Worm (Caenorhabditis elegans) whole organism, young adult: ENCODE results near the gene nep-21.

Experiments
- B0336.3 ChIP-seq: fragments of 200-800 bp; sonication (Bioruptor generic); IDR thresholded peaks from 2 replicates; pipeline ENCODE4 v1.3.6; 2022; ENCODE audit warnings: missing genetic modification characterization, missing compliant biosample characterization
- C06A6.2 ChIP-seq: fragments of 200-800 bp; sonication (Bioruptor generic); conservative IDR thresholded peaks from 2 replicates; pipeline ENCODE4 v1.3.6; 2022; ENCODE audit warnings: missing genetic modification characterization, missing compliant biosample characterization
- C17E4.6 ChIP-seq: fragments of 200-800 bp; sonication (Bioruptor generic); IDR thresholded peaks from 2 replicates; pipeline ENCODE4 v1.3.6; 2022; ENCODE audit warnings: missing genetic modification reagents, missing genetic modification characterization, missing compliant biosample characterization
- F22D6.2 ChIP-seq: sonication (generic microtip); optimal IDR thresholded peaks from 2 replicates; lab custom pipeline; 2016; ENCODE audit warnings: mild to moderate bottlenecking, missing genetic modification characterization, missing compliant biosample characterization
- F37B4.10 ChIP-seq: fragments of 200-800 bp; sonication (Bioruptor generic); IDR thresholded peaks from 2 replicates; pipeline ENCODE4 v1.3.6; 2022; ENCODE audit warnings: missing genetic modification characterization, missing compliant biosample characterization
- F39B2.1 ChIP-seq: fragments of 200-800 bp; sonication (Bioruptor generic); IDR thresholded peaks from 2 replicates; pipeline ENCODE4 v1.3.6; 2022; ENCODE audit warnings: missing genetic modification reagents, missing genetic modification characterization, missing compliant biosample characterization
- F49E8.2 ChIP-seq: sonication (generic microtip); optimal IDR thresholded peaks from 3 replicates; lab custom pipeline; 2017; ENCODE audit warnings: missing genetic modification characterization, mild to moderate bottlenecking, missing compliant biosample characterization, antibody characterized with exemption, moderate library complexity; ENCODE audit not compliant: insufficient read depth
- F57A8.1 ChIP-seq: fragments of 200-800 bp; sonication (Bioruptor generic); optimal IDR thresholded peaks from 2 replicates; lab custom pipeline; 2018; ENCODE audit warnings: mild to moderate bottlenecking, missing genetic modification characterization, moderate library complexity, missing compliant biosample characterization
- F57C9.4 ChIP-seq: sonication (generic microtip); optimal IDR thresholded peaks from 2 replicates; lab custom pipeline; 2017; ENCODE audit warnings: mild to moderate bottlenecking, missing genetic modification characterization, missing compliant biosample characterization
- T26A5.8 ChIP-seq: sonication (generic microtip); optimal IDR thresholded peaks from 2 replicates; lab custom pipeline; 2016; ENCODE audit warnings: missing genetic modification characterization, missing compliant biosample characterization
- Y53G8AR.9 ChIP-seq: fragments of 200-800 bp; sonication (Bioruptor generic); conservative IDR thresholded peaks from 2 replicates; pipeline ENCODE4 v1.3.6; 2022; ENCODE audit warnings: missing genetic modification reagents, missing genetic modification characterization, missing compliant biosample characterization
- Y79H2A.3 ChIP-seq: fragments of 200-800 bp; sonication (Bioruptor generic); conservative IDR thresholded peaks from 2 replicates; pipeline ENCODE4 v1.3.6; 2022; ENCODE audit warnings: missing genetic modification reagents, missing genetic modification characterization, missing compliant biosample characterization
- Y95B8A.8 ChIP-seq: fragments of 200-800 bp; sonication (Bioruptor generic); IDR thresholded peaks from 2 replicates; pipeline ENCODE4 v1.3.6; 2022; ENCODE audit warnings: missing genetic modification reagents, missing genetic modification characterization, missing compliant biosample characterization
- akir-1 ChIP-seq: fragments of 200-800 bp; sonication (Bioruptor generic); optimal IDR thresholded peaks from 2 replicates; lab custom pipeline; 2018; ENCODE audit warnings: mild to moderate bottlenecking, missing genetic modification characterization, moderate library complexity, missing compliant biosample characterization
- aptf-2 ChIP-seq: fragments of 200-800 bp; sonication (Bioruptor generic); conservative IDR thresholded peaks from 2 replicates; pipeline ENCODE4 v1.3.6; 2022; ENCODE audit warnings: missing genetic modification reagents, missing genetic modification characterization, missing compliant biosample characterization
- athp-1 ChIP-seq: sonication (generic microtip); optimal IDR thresholded peaks from 2 replicates; lab custom pipeline; 2017; ENCODE audit warnings: mild to moderate bottlenecking, missing genetic modification characterization, missing compliant biosample characterization
- attf-6 ChIP-seq: fragments of 200-800 bp; sonication (Bioruptor generic); IDR thresholded peaks from 2 replicates; pipeline ENCODE4 v1.3.6; 2022; ENCODE audit warnings: missing genetic modification reagents, missing genetic modification characterization, missing compliant biosample characterization
- bed-2 ChIP-seq: fragments of 200-800 bp; sonication (Bioruptor generic); IDR thresholded peaks from 2 replicates; pipeline ENCODE4 v1.3.6; 2022; ENCODE audit warnings: missing genetic modification reagents, missing genetic modification characterization, missing compliant biosample characterization
- ccch-3 ChIP-seq: fragments of 200-800 bp; sonication (Bioruptor generic); optimal IDR thresholded peaks from 2 replicates; lab custom pipeline; 2018; ENCODE audit warnings: mild to moderate bottlenecking, missing genetic modification characterization, missing compliant biosample characterization
- dox-1 ChIP-seq: fragments of 200-800 bp; sonication (Bioruptor generic); IDR thresholded peaks from 2 replicates; pipeline ENCODE4 v1.3.6; 2022; ENCODE audit warnings: missing genetic modification reagents, missing genetic modification characterization, missing compliant biosample characterization
- dpff-1 ChIP-seq: sonication (generic microtip); optimal IDR thresholded peaks from 2 replicates; lab custom pipeline; 2017; ENCODE audit warnings: mild to moderate bottlenecking, missing genetic modification characterization, missing compliant biosample characterization
- egrh-3 ChIP-seq: fragments of 200-800 bp; sonication (Bioruptor generic); IDR thresholded peaks from 2 replicates; pipeline ENCODE4 v1.3.6; 2022; ENCODE audit warnings: missing genetic modification reagents, missing genetic modification characterization, missing compliant biosample characterization
- hlh-26 ChIP-seq: fragments of 200-800 bp; sonication (Bioruptor generic); conservative IDR thresholded peaks from 2 replicates; pipeline ENCODE4 v1.3.6; 2022; ENCODE audit warnings: missing genetic modification reagents, missing genetic modification characterization, missing compliant biosample characterization
- hmg-1.2 ChIP-seq: fragments of 200-800 bp; sonication (Bioruptor generic); IDR thresholded peaks from 2 replicates; pipeline ENCODE4 v1.3.6; 2022; ENCODE audit warnings: missing genetic modification reagents, missing genetic modification characterization, missing compliant biosample characterization
- lin-26 ChIP-seq: fragments of 200-800 bp; sonication (Bioruptor generic); IDR thresholded peaks from 2 replicates; pipeline ENCODE4 v1.3.6; 2022; ENCODE audit warnings: missing genetic modification reagents, missing genetic modification characterization, missing compliant biosample characterization
- lin-35 ChIP-seq, 3 experiments: fragments of 150-350 bp in 2 of 3; sonication (generic microtip) in 1 of 3; optimal IDR thresholded peaks; 2 replicates each; lab custom pipeline; 2014 to 2018; ENCODE audit warnings: missing biosample characterization in 3 of 3, missing genetic modification characterization in 3 of 3, missing genetic modification reagents in 3 of 3
- madf-3 ChIP-seq: fragments of 200-800 bp; sonication (Bioruptor generic); IDR thresholded peaks from 2 replicates; pipeline ENCODE4 v1.3.6; 2022; ENCODE audit warnings: missing genetic modification reagents, missing genetic modification characterization, missing compliant biosample characterization
- mel-28 ChIP-seq: sonication (generic microtip); optimal IDR thresholded peaks from 2 replicates; lab custom pipeline; 2016; ENCODE audit warnings: borderline replicate concordance, mild to moderate bottlenecking, missing genetic modification characterization, missing compliant biosample characterization
- mes-4 ChIP-seq: sonication (generic microtip); optimal IDR thresholded peaks from 2 replicates; lab custom pipeline; 2016; ENCODE audit warnings: missing genotype, missing genetic modification characterization, missing compliant biosample characterization
- nfya-1 ChIP-seq: sonication (generic microtip); optimal IDR thresholded peaks from 2 replicates; lab custom pipeline; 2017; ENCODE audit warnings: antibody characterized with exemption, missing compliant biosample characterization, missing genetic modification characterization, borderline replicate concordance; ENCODE audit not compliant: insufficient read depth
- nhr-120 ChIP-seq: fragments of 200-800 bp; sonication (Bioruptor generic); IDR thresholded peaks from 2 replicates; pipeline ENCODE4 v1.3.6; 2022; ENCODE audit warnings: missing genetic modification characterization, missing compliant biosample characterization
- nhr-80 ChIP-seq: sonication (generic microtip); optimal IDR thresholded peaks from 2 replicates; lab custom pipeline; 2016; ENCODE audit warnings: missing genetic modification characterization, missing compliant biosample characterization
- sea-2 ChIP-seq: fragments of 200-800 bp; sonication (Bioruptor generic); IDR thresholded peaks from 2 replicates; pipeline ENCODE4 v1.3.6; 2022; ENCODE audit warnings: missing genetic modification characterization, missing compliant biosample characterization
- snpc-3.4 ChIP-seq: sonication (generic microtip); optimal IDR thresholded peaks from 2 replicates; lab custom pipeline; 2017; ENCODE audit warnings: missing genetic modification characterization, mild to moderate bottlenecking, missing compliant biosample characterization, antibody characterized with exemption, moderate library complexity, missing genotype, missing genetic modification reagents
- tbp1 ChIP-seq: fragments of 200-800 bp; sonication (Bioruptor generic); optimal IDR thresholded peaks from 2 replicates; lab custom pipeline; 2018; ENCODE audit warnings: mild to moderate bottlenecking, missing genetic modification characterization, missing compliant biosample characterization
- tbx-9 ChIP-seq: sonication (generic microtip); optimal IDR thresholded peaks from 2 replicates; lab custom pipeline; 2016; ENCODE audit warnings: borderline replicate concordance, missing genetic modification characterization, inconsistent platforms, missing compliant biosample characterization
- unc-130 ChIP-seq: sonication (generic microtip); optimal IDR thresholded peaks from 2 replicates; lab custom pipeline; 2016; ENCODE audit warnings: missing genetic modification reagents, missing genetic modification characterization, missing compliant biosample characterization
- zfh-2 ChIP-seq: fragments of 200-800 bp; sonication (Bioruptor generic); conservative IDR thresholded peaks from 2 replicates; pipeline ENCODE4 v1.3.6; 2022; ENCODE audit warnings: missing genetic modification reagents, missing genetic modification characterization, missing compliant biosample characterization
- ztf-22 ChIP-seq: fragments of 200-800 bp; sonication (Bioruptor generic); optimal IDR thresholded peaks from 2 replicates; lab custom pipeline; 2018; ENCODE audit warnings: mild to moderate bottlenecking, missing genetic modification characterization, moderate library complexity, missing compliant biosample characterization

nep-21 gene

DNA sequence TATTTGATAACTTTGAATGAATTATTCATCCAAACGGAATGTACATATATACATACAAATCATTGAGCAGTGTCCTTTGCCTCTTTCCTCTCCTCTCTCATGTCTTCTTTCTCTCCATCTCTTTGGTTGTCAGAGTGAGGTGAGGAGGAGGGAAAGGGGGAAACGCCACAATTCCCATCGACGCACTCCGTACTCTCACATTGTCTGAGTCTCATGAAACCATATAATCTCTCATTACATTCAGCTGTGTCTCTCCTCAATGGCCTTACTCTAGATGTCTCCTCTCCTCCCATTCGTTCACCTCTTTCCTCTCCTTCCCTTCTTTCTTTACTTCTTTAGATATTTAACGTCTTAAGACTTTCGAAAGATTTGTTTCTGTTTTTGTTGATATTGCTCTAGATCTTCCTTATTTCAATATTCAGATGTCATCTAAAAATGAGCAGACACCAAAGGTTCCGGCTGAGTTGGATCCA is 48.6 kb downstream of the nep-21 start, which contains the start of gene ceh-74:
Gene ceh-74, plus strand, starts transcription at position 423 of the 473 bp plus-strand sequence.
- TF ChIP-seq F49E8.2 (tag; lab: Kevin White, UChicago) (no peak), hmg-1.2 (GFP tag; lab: Robert Waterston, UW) (peak; percentile 58)

DNA sequence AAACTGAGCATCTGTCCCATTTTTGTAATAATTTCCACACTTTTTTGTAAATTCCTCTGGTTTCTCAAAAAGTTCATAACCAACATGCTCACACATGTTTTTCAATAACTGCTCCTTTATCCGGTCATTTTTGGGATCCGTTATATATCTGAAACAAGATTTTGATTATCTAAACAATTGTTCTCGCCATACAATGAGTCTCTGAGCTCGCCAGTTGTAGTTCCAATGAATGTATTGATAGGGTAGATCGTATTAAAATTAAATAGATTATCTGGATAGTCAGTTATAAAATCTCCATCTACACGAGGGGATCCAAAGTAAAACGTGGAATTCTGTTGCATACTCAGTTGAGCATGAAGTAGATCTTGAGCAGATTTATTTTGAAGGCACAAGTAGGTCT is 49.7 kb downstream of the nep-21 start:
- TF ChIP-seq B0336.3 (GFP tag; lab: Robert Waterston, UW) (no peak), F39B2.1 (GFP tag; lab: Robert Waterston, UW) (no peak), bed-2 (GFP tag; lab: Robert Waterston, UW) (no peak), C17E4.6 (no peak), ccch-3 (GFP tag; lab: Kevin White, UChicago) (no peak), attf-6 (GFP tag; lab: Robert Waterston, UW) (no peak), lin-35 (GFP tag; optimal IDR thresholded peaks at IDR 0.05; lab: Kevin White, UChicago) (no peak), madf-3 (GFP tag; lab: Robert Waterston, UW) (no peak), F57A8.1 (GFP tag; lab: Kevin White, UChicago) (no peak), akir-1 (no peak), hlh-26 (no peak), unc-130 (GFP tag; lab: Kevin White, UChicago) (no peak), egrh-3 (GFP tag; lab: Robert Waterston, UW) (no peak), nhr-120 (GFP tag; lab: Robert Waterston, UW) (no peak), hmg-1.2 (GFP tag; lab: Robert Waterston, UW) (no peak), mes-4 (no peak)
- TF ChIP-seq, all 124 proteins: peak for 0

DNA sequence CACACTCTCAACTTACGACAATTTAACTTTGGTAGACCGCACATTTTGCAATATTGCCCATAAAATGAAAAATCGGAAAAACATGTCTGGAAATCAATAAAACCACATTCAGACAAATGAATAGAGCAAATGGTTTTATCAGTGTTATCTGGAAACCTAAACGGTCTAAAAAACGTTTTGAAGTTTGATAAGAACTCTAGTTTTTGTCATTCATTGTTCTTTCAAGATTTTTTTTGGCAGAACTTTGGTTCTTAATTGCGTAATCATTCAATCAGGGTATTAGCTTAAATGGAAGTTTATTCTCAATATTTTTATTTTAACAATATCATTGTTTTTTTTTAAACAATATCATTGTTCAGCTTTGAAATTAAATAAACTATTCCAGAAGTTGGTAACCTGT is 51.1 kb downstream of the nep-21 start, which contains the start of gene cest-2.2:
Gene cest-2.2, minus strand, starts transcription at position 140 of the 400 bp plus-strand sequence.
- TF ChIP-seq F37B4.10 (GFP tag; lab: Robert Waterston, UW): no peak
- TF ChIP-seq ccch-3 (GFP tag; lab: Kevin White, UChicago): no peak
- TF ChIP-seq nhr-80 (tag; lab: Kevin White, UChicago): peak; percentile 54
- no peak for TF ChIP-seq Y95B8A.8
- TF ChIP-seq, all 124 proteins: peak for 1

DNA sequence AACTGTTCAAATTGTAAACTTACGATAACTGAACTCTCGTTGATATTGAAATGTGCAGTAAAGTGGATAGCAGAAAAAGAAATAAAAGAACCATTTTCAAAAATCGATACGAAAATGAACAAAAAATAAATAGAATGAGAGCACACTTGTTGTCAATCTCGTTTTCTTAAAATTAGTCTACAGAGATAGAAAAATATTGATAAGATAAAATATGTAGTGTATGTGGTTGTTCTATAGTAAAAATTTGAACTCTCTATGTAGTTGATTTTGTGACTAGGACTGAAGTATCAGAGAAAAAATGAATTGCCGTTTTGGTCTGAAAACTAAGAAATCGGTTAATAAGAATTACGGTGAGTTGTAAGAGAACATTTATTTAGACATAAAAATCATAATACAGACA is 55.0 kb downstream of the nep-21 start, which contains the start of gene cest-2.1:
Gene cest-2.1, minus strand, starts transcription at position 198 of the 400 bp plus-strand sequence.
- TF ChIP-seq nhr-80 (tag; lab: Kevin White, UChicago) (peak; percentile 13), tbp1 (GFP tag; lab: Kevin White, UChicago) (no peak)

DNA sequence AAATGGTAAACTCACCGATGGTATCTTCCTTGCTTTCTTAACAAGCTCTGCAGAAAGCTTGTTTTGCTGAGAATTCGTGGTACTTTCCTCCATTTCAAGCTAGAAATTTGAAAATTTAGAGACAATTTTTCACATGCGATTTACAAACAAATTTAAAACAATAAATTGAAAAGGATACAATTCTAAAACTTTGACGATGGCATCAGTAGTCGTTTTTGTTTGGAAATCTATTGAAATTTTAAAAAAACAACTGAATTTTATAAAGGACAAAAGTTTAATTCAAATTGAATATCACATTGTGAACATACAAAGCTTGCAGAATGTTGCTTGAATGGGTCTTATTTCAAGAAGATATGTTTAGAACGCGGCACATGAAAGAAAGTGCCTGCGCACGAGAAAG is 58.6 kb downstream of the nep-21 start, which contains the start of gene ocam-1:
Gene ocam-1, minus strand, starts transcription at position 101 of the 400 bp plus-strand sequence.
- no peak for TF ChIP-seq egrh-3 (GFP tag; lab: Robert Waterston, UW)
- no peak for TF ChIP-seq C17E4.6
- no peak for TF ChIP-seq F57C9.4
- TF ChIP-seq lin-26 (GFP tag; lab: Robert Waterston, UW): no peak
- TF ChIP-seq F22D6.2: no peak
- TF ChIP-seq tbx-9 (tag; lab: Kevin White, UChicago): no peak
- no peak for TF ChIP-seq nfya-1 (tag; lab: Kevin White, UChicago)
- no peak for TF ChIP-seq aptf-2 (GFP tag; lab: Robert Waterston, UW)
- no peak for TF ChIP-seq dpff-1 (tag; lab: Kevin White, UChicago)
- no peak for TF ChIP-seq C06A6.2
- TF ChIP-seq unc-130 (GFP tag; lab: Kevin White, UChicago): no peak

DNA sequence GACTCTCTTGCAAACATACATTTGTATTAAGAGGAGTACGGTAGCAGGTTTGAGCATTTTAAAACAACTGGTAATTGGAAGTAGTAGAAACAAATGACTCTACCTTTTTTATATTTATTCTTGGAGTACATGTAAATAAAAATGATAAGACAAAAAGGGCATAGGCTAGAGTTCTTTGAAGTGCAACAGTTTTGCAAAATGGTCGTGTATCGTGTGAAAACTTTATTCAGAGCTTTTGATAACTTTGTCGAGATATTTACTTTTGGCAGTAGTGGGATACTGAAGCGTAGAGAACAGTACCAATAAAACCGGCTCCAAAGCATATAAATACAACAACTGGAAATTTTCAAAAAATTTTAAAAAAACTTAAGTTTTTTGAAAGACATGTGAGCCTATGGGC is 59.6 kb downstream of the nep-21 start, which contains the start of gene cest-1.1:
Gene cest-1.1, minus strand, starts transcription at position 101 of the 400 bp plus-strand sequence.
- TF ChIP-seq Y79H2A.3 (GFP tag; lab: Robert Waterston, UW) (no peak), mel-28 (no peak), tbx-9 (tag; lab: Kevin White, UChicago) (no peak), nhr-120 (GFP tag; lab: Robert Waterston, UW) (no peak), ztf-22 (GFP tag; lab: Kevin White, UChicago) (no peak), Y53G8AR.9 (GFP tag; lab: Robert Waterston, UW) (no peak), mes-4 (no peak), athp-1 (tag; lab: Kevin White, UChicago) (no peak), dox-1 (no peak), sea-2 (GFP tag; lab: Robert Waterston, UW) (no peak), zfh-2 (GFP tag; lab: Robert Waterston, UW) (no peak), F22D6.2 (no peak), T26A5.8 (tag; lab: Kevin White, UChicago) (no peak), snpc-3.4 (tag; lab: Kevin White, UChicago) (no peak)
